Worm (Caenorhabditis elegans) whole organism, L3 larva: ENCODE measurements around the gene gcy-18.

Experiments used
- R02D3.7 ChIP-seq: fragments of 150-350 bp; optimal IDR thresholded peaks from 2 replicates; lab custom pipeline; 2014; ENCODE audit warnings: missing biosample characterization, missing genetic modification characterization
- ZK546.5 ChIP-seq: sonication (generic microtip); optimal IDR thresholded peaks from 2 replicates; lab custom pipeline; 2017; ENCODE audit warnings: missing biosample characterization, missing genetic modification characterization
- aly-2 ChIP-seq: fragments of 150-350 bp; optimal IDR thresholded peaks from 2 replicates; lab custom pipeline; 2014; ENCODE audit warnings: missing biosample characterization, missing genetic modification characterization
- ama-1 ChIP-seq: fragments of 150-350 bp; optimal IDR thresholded peaks from 2 replicates; lab custom pipeline; 2018
- ceh-16 ChIP-seq: sonication (generic microtip); optimal IDR thresholded peaks from 2 replicates; lab custom pipeline; 2017; ENCODE audit warnings: missing biosample characterization, missing genetic modification characterization
- ceh-28 ChIP-seq: fragments of 150-350 bp; optimal IDR thresholded peaks from 2 replicates; lab custom pipeline; 2014; ENCODE audit warnings: missing biosample characterization, missing genetic modification reagents, missing genetic modification characterization
- ceh-82 ChIP-seq: fragments of 150-350 bp; optimal IDR thresholded peaks from 2 replicates; lab custom pipeline; 2014; ENCODE audit warnings: missing biosample characterization, missing genetic modification characterization
- ceh-9 ChIP-seq: sonication (generic microtip); optimal IDR thresholded peaks from 2 replicates; lab custom pipeline; 2018; ENCODE audit warnings: missing biosample characterization, missing genetic modification characterization
- daf-12 ChIP-seq: fragments of 150-350 bp; optimal IDR thresholded peaks from 2 replicates; lab custom pipeline; 2014; ENCODE audit warnings: missing biosample characterization, missing genetic modification reagents, missing genetic modification characterization
- egl-27 ChIP-seq: sonication (generic microtip); optimal IDR thresholded peaks from 4 replicates; lab custom pipeline; 2017; ENCODE audit warnings: missing biosample characterization, missing genetic modification reagents, missing genetic modification characterization
- egl-5 ChIP-seq: fragments of 150-350 bp; optimal IDR thresholded peaks from 2 replicates; lab custom pipeline; 2017; ENCODE audit warnings: missing biosample characterization, missing genetic modification reagents, missing genetic modification characterization, inconsistent platforms
- elt-1 ChIP-seq: fragments of 150-350 bp; optimal IDR thresholded peaks from 2 replicates; lab custom pipeline; 2014; ENCODE audit warnings: missing biosample characterization, missing genetic modification characterization
- elt-2 ChIP-seq: sonication (generic microtip); optimal IDR thresholded peaks from 2 replicates; lab custom pipeline; 2016; ENCODE audit warnings: missing genetic modification reagents, mild to moderate bottlenecking, missing genetic modification characterization, missing compliant biosample characterization
- elt-3 ChIP-seq, 3 experiments: fragments of 150-350 bp in 1 of 3; sonication (generic microtip) in 2 of 3; optimal IDR thresholded peaks; 2 replicates in 2 of 3; 4 replicates in 1 of 3; lab custom pipeline; 2014 to 2017; ENCODE audit warnings: missing biosample characterization in 3 of 3, missing genetic modification characterization in 3 of 3
- eor-1 ChIP-seq, 2 experiments: fragments of 150-350 bp; optimal IDR thresholded peaks; 2 replicates each; lab custom pipeline; 2014 to 2018; ENCODE audit warnings: missing biosample characterization in 2 of 2, missing genetic modification characterization in 2 of 2
- fkh-10 ChIP-seq: sonication (generic microtip); optimal IDR thresholded peaks from 2 replicates; lab custom pipeline; 2017; ENCODE audit warnings: missing biosample characterization, missing genetic modification reagents, missing genetic modification characterization
- fkh-2 ChIP-seq: fragments of 150-350 bp; optimal IDR thresholded peaks from 2 replicates; lab custom pipeline; 2014; ENCODE audit warnings: missing biosample characterization, missing genetic modification reagents, missing genetic modification characterization
- fos-1 ChIP-seq: fragments of 150-350 bp; optimal IDR thresholded peaks from 2 replicates; lab custom pipeline; 2014; ENCODE audit warnings: missing biosample characterization, missing genetic modification characterization
- hmg-11 ChIP-seq: sonication (generic microtip); optimal IDR thresholded peaks from 2 replicates; lab custom pipeline; 2016; ENCODE audit warnings: missing genetic modification characterization, missing compliant biosample characterization
- jun-1 ChIP-seq: fragments of 150-350 bp; optimal IDR thresholded peaks from 2 replicates; lab custom pipeline; 2014; ENCODE audit warnings: missing biosample characterization, missing genetic modification reagents, missing genetic modification characterization
- lin-15B ChIP-seq: fragments of 150-350 bp; optimal IDR thresholded peaks from 2 replicates; lab custom pipeline; 2014; ENCODE audit warnings: missing biosample characterization, missing genetic modification characterization
- lin-39 ChIP-seq: fragments of 150-350 bp; optimal IDR thresholded peaks from 2 replicates; lab custom pipeline; 2018; ENCODE audit warnings: missing biosample characterization, missing genetic modification reagents, missing genetic modification characterization
- lsy-12 ChIP-seq: sonication (generic microtip); optimal IDR thresholded peaks from 2 replicates; lab custom pipeline; 2016; ENCODE audit warnings: mild to moderate bottlenecking, missing genetic modification characterization, missing compliant biosample characterization
- mdl-1 ChIP-seq: fragments of 150-350 bp; optimal IDR thresholded peaks from 2 replicates; lab custom pipeline; 2014; ENCODE audit warnings: missing biosample characterization, missing genetic modification characterization
- nfya-1 ChIP-seq: sonication (generic microtip); optimal IDR thresholded peaks from 2 replicates; lab custom pipeline; 2017; ENCODE audit warnings: missing genetic modification characterization, mild to moderate bottlenecking, missing compliant biosample characterization, antibody characterized with exemption, moderate library complexity; ENCODE audit not compliant: insufficient read depth
- nhr-11 ChIP-seq: fragments of 150-350 bp; optimal IDR thresholded peaks from 2 replicates; lab custom pipeline; 2014; ENCODE audit warnings: missing biosample characterization, missing genetic modification characterization
- nhr-12 ChIP-seq: fragments of 150-350 bp; optimal IDR thresholded peaks from 2 replicates; lab custom pipeline; 2014; ENCODE audit warnings: missing biosample characterization, missing genetic modification characterization
- nhr-23 ChIP-seq: fragments of 150-350 bp; optimal IDR thresholded peaks from 2 replicates; lab custom pipeline; 2014; ENCODE audit warnings: missing biosample characterization, missing genetic modification reagents, missing genetic modification characterization
- nhr-237 ChIP-seq: fragments of 150-350 bp; optimal IDR thresholded peaks from 2 replicates; lab custom pipeline; 2014; ENCODE audit warnings: missing biosample characterization, missing genetic modification characterization
- nhr-25 ChIP-seq: sonication (generic microtip); optimal IDR thresholded peaks from 2 replicates; lab custom pipeline; 2017; ENCODE audit warnings: missing biosample characterization, missing genetic modification characterization
- nhr-28 ChIP-seq: fragments of 150-350 bp; optimal IDR thresholded peaks from 2 replicates; lab custom pipeline; 2014; ENCODE audit warnings: missing biosample characterization, missing genetic modification characterization
- nhr-43 ChIP-seq: sonication (generic microtip); optimal IDR thresholded peaks from 2 replicates; lab custom pipeline; 2016; ENCODE audit warnings: mild to moderate bottlenecking, missing genetic modification characterization, missing compliant biosample characterization; ENCODE audit not compliant: poor library complexity, severe bottlenecking
- nhr-67 ChIP-seq: fragments of 150-350 bp; optimal IDR thresholded peaks from 2 replicates; lab custom pipeline; 2014; ENCODE audit warnings: missing biosample characterization, missing genetic modification characterization
- nhr-76 ChIP-seq: fragments of 150-350 bp; sonication (generic microtip); optimal IDR thresholded peaks from 5 replicates; lab custom pipeline; 2014; ENCODE audit warnings: missing biosample characterization, missing genetic modification characterization
- nhr-77 ChIP-seq: fragments of 150-350 bp; optimal IDR thresholded peaks from 2 replicates; lab custom pipeline; 2014; ENCODE audit warnings: missing biosample characterization, missing genetic modification characterization
- pha-4 ChIP-seq: fragments of 150-350 bp; optimal IDR thresholded peaks from 2 replicates; lab custom pipeline; 2014; ENCODE audit warnings: missing biosample characterization, missing genetic modification reagents, missing genetic modification characterization
- pqm-1 ChIP-seq: fragments of 150-350 bp; optimal IDR thresholded peaks from 2 replicates; lab custom pipeline; 2017; ENCODE audit warnings: missing biosample characterization, missing genetic modification characterization, inconsistent platforms
- sea-2 ChIP-seq: fragments of 150-350 bp; sonication (generic microtip); optimal IDR thresholded peaks from 4 replicates; lab custom pipeline; 2014; ENCODE audit warnings: missing biosample characterization, missing genetic modification reagents, missing genetic modification characterization
- skn-1 ChIP-seq: fragments of 150-350 bp; optimal IDR thresholded peaks from 2 replicates; lab custom pipeline; 2014; ENCODE audit warnings: missing biosample characterization, missing genetic modification characterization
- snpc-4 ChIP-seq: fragments of 150-350 bp; optimal IDR thresholded peaks from 2 replicates; lab custom pipeline; 2014; ENCODE audit warnings: missing biosample characterization, missing genetic modification characterization
- tbx-2 ChIP-seq: sonication (generic microtip); optimal IDR thresholded peaks from 2 replicates; lab custom pipeline; 2016; ENCODE audit warnings: mild to moderate bottlenecking, missing genetic modification characterization, missing compliant biosample characterization
- unc-39 ChIP-seq: sonication (generic microtip); optimal IDR thresholded peaks from 4 replicates; lab custom pipeline; 2017; ENCODE audit warnings: missing biosample characterization, missing genetic modification characterization
- unc-62 ChIP-seq: fragments of 150-350 bp; sonication (generic microtip); optimal IDR thresholded peaks from 4 replicates; lab custom pipeline; 2014; ENCODE audit warnings: missing biosample characterization, missing genetic modification reagents, missing genetic modification characterization
- zag-1 ChIP-seq: fragments of 150-350 bp; optimal IDR thresholded peaks from 2 replicates; lab custom pipeline; 2014; ENCODE audit warnings: missing biosample characterization, missing genetic modification characterization
- ztf-11 ChIP-seq: fragments of 150-350 bp; optimal IDR thresholded peaks from 2 replicates; lab custom pipeline; 2014; ENCODE audit warnings: missing biosample characterization, missing genetic modification characterization
- ztf-4 ChIP-seq: fragments of 150-350 bp; optimal IDR thresholded peaks from 2 replicates; lab custom pipeline; 2014; ENCODE audit warnings: missing biosample characterization, missing genetic modification characterization

gcy-18 gene

DNA sequence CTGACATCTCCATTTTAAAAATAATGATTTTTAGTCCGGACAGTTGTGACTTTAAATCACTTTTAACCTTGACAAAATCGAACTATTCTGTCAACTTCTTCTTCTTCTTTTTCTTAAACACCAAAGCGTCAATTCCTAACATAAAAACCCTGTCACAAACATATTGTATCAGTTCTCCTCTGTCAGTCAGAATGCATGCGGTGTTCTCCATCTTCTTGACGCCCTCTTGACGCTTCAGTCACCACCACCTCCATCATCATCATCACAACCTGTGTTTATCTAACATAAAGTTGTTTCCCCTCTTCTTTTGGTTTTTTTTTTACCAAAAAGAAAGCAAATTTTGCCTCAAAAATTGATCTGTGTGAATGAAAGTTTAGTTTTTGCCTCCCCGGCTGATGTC is 24.5 kb upstream of the gcy-18 start:
- TF ChIP-seq nhr-25 (tag; lab: Kevin White, UChicago) (peak; percentile 11), nhr-23 (tag; lab: Kevin White, UChicago) (no peak), fkh-10 (GFP tag; lab: Kevin White, UChicago) (no peak), ztf-4 (tag; lab: Kevin White, UChicago) (no peak), nhr-12 (tag; lab: Kevin White, UChicago) (no peak), lin-15B (tag; lab: Kevin White, UChicago) (no peak), ceh-16 (no peak)

DNA sequence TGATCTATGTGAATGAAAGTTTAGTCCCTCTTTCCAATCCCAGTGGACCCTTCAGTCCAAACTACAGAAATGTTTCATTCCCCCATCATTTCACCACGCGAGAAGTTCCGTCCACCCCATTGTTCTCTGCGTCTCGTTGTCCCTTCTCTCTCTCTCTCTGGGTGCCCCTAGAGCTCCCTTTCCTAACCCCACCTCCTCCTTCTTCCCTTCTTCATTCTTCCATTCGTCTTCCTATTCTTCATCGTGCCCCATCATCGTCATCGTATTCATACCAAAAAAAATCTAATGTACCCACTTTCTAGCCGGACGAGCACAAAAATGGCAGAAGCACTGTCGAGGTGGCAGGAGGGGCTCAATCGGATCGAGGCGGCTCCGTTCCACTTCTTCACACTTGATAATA is 23.7 kb upstream of the gcy-18 start, which contains the start of gene M02B1.3:
TSS of gene M02B1.3 (plus strand) at position 301 of the 400 bp plus-strand sequence.
- TF ChIP-seq nhr-25 (tag; lab: Kevin White, UChicago) (no peak), lin-39 (tag; lab: Kevin White, UChicago) (peak; percentile 7), nfya-1 (tag; lab: Kevin White, UChicago) (peak; percentile 31), hmg-11 (tag; lab: Kevin White, UChicago) (no peak), aly-2 (tag; lab: Kevin White, UChicago) (no peak)

DNA sequence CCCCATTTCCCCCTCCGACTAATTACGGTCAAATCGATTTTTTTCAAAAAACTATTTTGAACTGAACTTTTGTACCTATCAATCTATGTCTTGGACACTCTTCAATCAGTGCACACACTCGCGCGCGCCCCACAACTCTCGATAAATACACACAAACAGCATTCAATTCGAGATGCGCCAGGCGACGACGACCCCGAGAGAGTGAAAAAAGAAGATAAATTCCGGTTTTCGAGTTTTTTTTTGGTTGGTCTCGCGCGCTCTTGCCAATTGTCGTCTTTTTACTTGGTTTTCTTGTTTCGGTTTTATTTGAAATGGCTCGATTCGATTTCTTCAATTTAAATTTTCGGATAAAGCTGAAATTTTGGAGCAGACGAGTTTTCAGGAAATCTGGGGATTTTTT is 19.5 kb upstream of the gcy-18 start:
- no peak for TF ChIP-seq nhr-43 (tag; lab: Kevin White, UChicago)
- no peak for TF ChIP-seq ceh-82 (tag; lab: Kevin White, UChicago)
- TF ChIP-seq nhr-25 (tag; lab: Kevin White, UChicago) = peak; percentile 5
- no peak for TF ChIP-seq fkh-10 (GFP tag; lab: Kevin White, UChicago)
- TF ChIP-seq egl-5 = no peak
- no peak for TF ChIP-seq skn-1
- TF ChIP-seq ztf-4 (tag; lab: Kevin White, UChicago) = no peak
- TF ChIP-seq nhr-23 (tag; lab: Kevin White, UChicago) = no peak
- TF ChIP-seq elt-2 (tag; lab: Kevin White, UChicago) = peak; percentile 17
- TF ChIP-seq eor-1 (tag; optimal IDR thresholded peaks at IDR 0.05; lab: Kevin White, UChicago) = no peak
- TF ChIP-seq ceh-28 (tag; lab: Kevin White, UChicago) = no peak
- TF ChIP-seq lin-15B (tag; lab: Kevin White, UChicago) = no peak
- TF ChIP-seq daf-12 (tag; lab: Kevin White, UChicago) = no peak
- TF ChIP-seq egl-27 = no peak
- TF ChIP-seq ama-1 (lab: Kevin White, UChicago) = no peak
- TF ChIP-seq unc-39 (tag; lab: Kevin White, UChicago) = no peak
- TF ChIP-seq nfya-1 (tag; lab: Kevin White, UChicago) = peak; percentile 17
- no peak for TF ChIP-seq ZK546.5 (tag; lab: Kevin White, UChicago)
- no peak for TF ChIP-seq nhr-67 (tag; lab: Kevin White, UChicago)
- no peak for TF ChIP-seq snpc-4 (tag; lab: Kevin White, UChicago)
- no peak for TF ChIP-seq ztf-11 (tag; lab: Kevin White, UChicago)
- no peak for TF ChIP-seq R02D3.7
- no peak for TF ChIP-seq nhr-77 (tag; lab: Kevin White, UChicago)
- no peak for TF ChIP-seq aly-2 (tag; lab: Kevin White, UChicago)
- TF ChIP-seq lsy-12 (tag; lab: Kevin White, UChicago) = no peak
- TF ChIP-seq jun-1 (tag; lab: Kevin White, UChicago) = no peak
- no peak for TF ChIP-seq fkh-2
- no peak for TF ChIP-seq nhr-12 (tag; lab: Kevin White, UChicago)
- TF ChIP-seq hmg-11 (tag; lab: Kevin White, UChicago) = peak; percentile 40
- TF ChIP-seq mdl-1 = no peak
- TF ChIP-seq sea-2 (GFP tag; lab: Kevin White, UChicago) = no peak
- TF ChIP-seq unc-62 (GFP tag; lab: Kevin White, UChicago) = no peak
- no peak for TF ChIP-seq pqm-1 (tag; lab: Kevin White, UChicago)
- no peak for TF ChIP-seq nhr-237 (tag; lab: Kevin White, UChicago)
- no peak for TF ChIP-seq nhr-11
- peak; percentile 62 for TF ChIP-seq pha-4 (tag; lab: Kevin White, UChicago)
- no peak for TF ChIP-seq tbx-2 (tag; lab: Kevin White, UChicago)
- TF ChIP-seq ceh-9 = no peak
- TF ChIP-seq ceh-16 = no peak
- no peak for TF ChIP-seq nhr-28
- no peak for TF ChIP-seq nhr-76 (tag; lab: Kevin White, UChicago)
- TF ChIP-seq fos-1 = no peak
- TF ChIP-seq elt-3 (tag; optimal IDR thresholded peaks at IDR 0.05; lab: Kevin White, UChicago) = no peak
- no peak for TF ChIP-seq zag-1 (tag; lab: Kevin White, UChicago)
- TF ChIP-seq elt-1 (tag; lab: Kevin White, UChicago) = no peak
